Worm (Caenorhabditis elegans) whole organism, L4 larva: ENCODE results near the gene srt-16.

Source experiments
- D1046.2 ChIP-seq: fragments of 200-800 bp; sonication (Bioruptor generic); IDR thresholded peaks from 2 replicates; pipeline ENCODE4 v1.3.6; 2022; ENCODE audit warnings: missing genetic modification characterization, missing compliant biosample characterization
- Y48G9A.11 ChIP-seq: fragments of 200-800 bp; sonication (Bioruptor generic); IDR thresholded peaks from 2 replicates; pipeline ENCODE4 v1.3.6; 2022; ENCODE audit warnings: missing genetic modification reagents, missing genetic modification characterization, missing compliant biosample characterization
- Y75B8A.6 ChIP-seq: fragments of 200-800 bp; sonication (Bioruptor generic); IDR thresholded peaks from 2 replicates; pipeline ENCODE4 v1.3.6; 2022; ENCODE audit warnings: missing genetic modification reagents, missing genetic modification characterization, missing compliant biosample characterization
- aha-1 ChIP-seq: fragments of 150-350 bp; peaks from one replicate; lab custom pipeline; 2014; ENCODE audit warnings: missing biosample characterization, missing genetic modification characterization
- arid-1 ChIP-seq: fragments of 200-800 bp; sonication (Bioruptor generic); conservative IDR thresholded peaks from 2 replicates; pipeline ENCODE4 v1.3.6; 2022; ENCODE audit warnings: missing genetic modification reagents, missing genetic modification characterization, missing compliant biosample characterization
- attf-4 ChIP-seq: sonication (generic microtip); optimal IDR thresholded peaks from 3 replicates; lab custom pipeline; 2017; ENCODE audit warnings: missing biosample characterization, missing genetic modification characterization
- ceh-20 ChIP-seq: fragments of 200-800 bp; sonication (Bioruptor generic); IDR thresholded peaks from 2 replicates; pipeline ENCODE4 v1.3.6; 2022; ENCODE audit warnings: missing genetic modification reagents, missing genetic modification characterization, missing compliant biosample characterization
- ceh-28 ChIP-seq: fragments of 150-350 bp; optimal IDR thresholded peaks from 2 replicates; lab custom pipeline; 2014; ENCODE audit warnings: missing biosample characterization, missing genetic modification reagents, missing genetic modification characterization
- ceh-44 ChIP-seq: fragments of 200-800 bp; sonication (Bioruptor generic); IDR thresholded peaks from 2 replicates; pipeline ENCODE4 v1.3.6; 2022; ENCODE audit warnings: missing genetic modification reagents, missing genetic modification characterization, missing compliant biosample characterization
- ceh-62 ChIP-seq: sonication (generic microtip); optimal IDR thresholded peaks from 2 replicates; lab custom pipeline; 2017; ENCODE audit warnings: missing biosample characterization, missing genetic modification characterization
- ctbp-1 ChIP-seq: fragments of 200-800 bp; sonication (Bioruptor generic); IDR thresholded peaks from 2 replicates; pipeline ENCODE4 v1.3.6; 2022; ENCODE audit warnings: missing genetic modification reagents, missing genetic modification characterization, missing compliant biosample characterization
- daf-16 ChIP-seq, 3 experiments: sonication (generic microtip); optimal IDR thresholded peaks; 2 replicates each; lab custom pipeline; 2016 to 2017; ENCODE audit warnings: missing genetic modification characterization in 3 of 3, missing genetic modification reagents in 3 of 3, mild to moderate bottlenecking in 2 of 3, missing compliant biosample characterization in 2 of 3, missing biosample characterization in 1 of 3, moderate library complexity in 1 of 3
- dmd-9 ChIP-seq: fragments of 200-800 bp; sonication (Bioruptor generic); IDR thresholded peaks from 2 replicates; pipeline ENCODE4 v1.3.6; 2022; ENCODE audit warnings: missing genetic modification reagents, missing genetic modification characterization, missing compliant biosample characterization
- dve-1 ChIP-seq: sonication (generic microtip); optimal IDR thresholded peaks from 2 replicates; lab custom pipeline; 2017; ENCODE audit warnings: antibody characterized with exemption, mild to moderate bottlenecking, missing genetic modification characterization, missing compliant biosample characterization; ENCODE audit not compliant: insufficient read depth
- egl-43 ChIP-seq: fragments of 200-800 bp; sonication (Bioruptor generic); IDR thresholded peaks from 2 replicates; pipeline ENCODE4 v1.3.6; 2022; ENCODE audit warnings: missing genetic modification reagents, missing genetic modification characterization, missing compliant biosample characterization
- gei-8 ChIP-seq: fragments of 200-800 bp; sonication (Bioruptor generic); optimal IDR thresholded peaks from 2 replicates; lab custom pipeline; 2018; ENCODE audit warnings: mild to moderate bottlenecking, missing genetic modification characterization, missing compliant biosample characterization
- hif-1 ChIP-seq, 2 experiments: sonication (generic microtip); optimal IDR thresholded peaks; 2 replicates each; lab custom pipeline; 2016 to 2017; ENCODE audit warnings: missing compliant biosample characterization in 2 of 2, missing genetic modification characterization in 2 of 2, missing genetic modification reagents in 2 of 2, missing genotype in 2 of 2, mild to moderate bottlenecking in 1 of 2
- hlh-11 ChIP-seq: fragments of 200-800 bp; sonication (Bioruptor generic); optimal IDR thresholded peaks from 2 replicates; lab custom pipeline; 2018; ENCODE audit warnings: mild to moderate bottlenecking, missing genetic modification characterization, missing compliant biosample characterization
- hmg-1.1 ChIP-seq: fragments of 200-800 bp; sonication (Bioruptor generic); IDR thresholded peaks from 2 replicates; pipeline ENCODE4 v1.3.6; 2022; ENCODE audit warnings: missing genetic modification reagents, missing genetic modification characterization, missing compliant biosample characterization
- jun-1 ChIP-seq: fragments of 150-350 bp; optimal IDR thresholded peaks from 2 replicates; lab custom pipeline; 2014; ENCODE audit warnings: missing biosample characterization, missing genetic modification reagents, missing genetic modification characterization
- lin-1 ChIP-seq: fragments of 200-800 bp; sonication (Bioruptor generic); IDR thresholded peaks from 2 replicates; pipeline ENCODE4 v1.3.6; 2022; ENCODE audit warnings: missing genetic modification reagents, missing genetic modification characterization, missing compliant biosample characterization
- lin-13 ChIP-seq: fragments of 150-350 bp; optimal IDR thresholded peaks from 2 replicates; lab custom pipeline; 2014; ENCODE audit warnings: missing biosample characterization, missing genetic modification reagents, missing genetic modification characterization
- lin-38 ChIP-seq: fragments of 200-800 bp; sonication (Bioruptor generic); IDR thresholded peaks from 2 replicates; pipeline ENCODE4 v1.3.6; 2022; ENCODE audit warnings: missing genetic modification reagents, missing genetic modification characterization, missing compliant biosample characterization
- madf-9 ChIP-seq: fragments of 200-800 bp; sonication (Bioruptor generic); conservative IDR thresholded peaks from 2 replicates; pipeline ENCODE4 v1.3.6; 2022; ENCODE audit warnings: missing genetic modification reagents, missing genetic modification characterization, missing compliant biosample characterization
- mdt-29 ChIP-seq: fragments of 200-800 bp; sonication (Bioruptor generic); IDR thresholded peaks from 2 replicates; pipeline ENCODE4 v1.3.6; 2022; ENCODE audit warnings: missing genetic modification reagents, missing genetic modification characterization, missing compliant biosample characterization
- mxl-2 ChIP-seq: fragments of 200-800 bp; sonication (Bioruptor generic); conservative IDR thresholded peaks from 2 replicates; pipeline ENCODE4 v1.3.6; 2022; ENCODE audit warnings: missing genetic modification reagents, missing genetic modification characterization, missing compliant biosample characterization
- nhr-10 ChIP-seq: fragments of 150-350 bp; optimal IDR thresholded peaks from 2 replicates; lab custom pipeline; 2014; ENCODE audit warnings: missing biosample characterization, missing genetic modification characterization
- nhr-102 ChIP-seq: sonication (generic microtip); optimal IDR thresholded peaks from 2 replicates; lab custom pipeline; 2016; ENCODE audit warnings: mild to moderate bottlenecking, missing genetic modification characterization, moderate library complexity, missing compliant biosample characterization
- nhr-111 ChIP-seq: fragments of 200-800 bp; sonication (Bioruptor generic); optimal IDR thresholded peaks from 2 replicates; lab custom pipeline; 2018; ENCODE audit warnings: mild to moderate bottlenecking, missing genetic modification characterization, missing compliant biosample characterization
- nhr-41 ChIP-seq: fragments of 200-800 bp; sonication (Bioruptor generic); IDR thresholded peaks from 2 replicates; pipeline ENCODE4 v1.3.6; 2022; ENCODE audit warnings: missing genetic modification reagents, missing genetic modification characterization, missing compliant biosample characterization
- nhr-48 ChIP-seq: sonication (generic microtip); optimal IDR thresholded peaks from 2 replicates; lab custom pipeline; 2016; ENCODE audit warnings: mild to moderate bottlenecking, missing genetic modification characterization, missing compliant biosample characterization
- nhr-76 ChIP-seq: fragments of 150-350 bp; optimal IDR thresholded peaks from 2 replicates; lab custom pipeline; 2014; ENCODE audit warnings: missing biosample characterization, missing genetic modification characterization
- pqm-1 ChIP-seq: sonication (generic microtip); optimal IDR thresholded peaks from 2 replicates; lab custom pipeline; 2017; ENCODE audit warnings: missing biosample characterization, missing genetic modification characterization
- snpc-1.2 ChIP-seq: fragments of 200-800 bp; sonication (Bioruptor generic); IDR thresholded peaks from 2 replicates; pipeline ENCODE4 v1.3.6; 2022; ENCODE audit warnings: missing genetic modification reagents, missing genetic modification characterization, missing compliant biosample characterization
- spr-1 ChIP-seq: sonication (generic microtip); optimal IDR thresholded peaks from 2 replicates; lab custom pipeline; 2016; ENCODE audit warnings: mild to moderate bottlenecking, missing genetic modification characterization, missing compliant biosample characterization
- tag-97 ChIP-seq: fragments of 200-800 bp; sonication (Bioruptor generic); IDR thresholded peaks from 2 replicates; pipeline ENCODE4 v1.3.6; 2022; ENCODE audit warnings: missing genetic modification characterization, missing compliant biosample characterization
- tra-1 ChIP-seq: fragments of 200-800 bp; sonication (Bioruptor generic); IDR thresholded peaks from 2 replicates; pipeline ENCODE4 v1.3.6; 2022; ENCODE audit warnings: missing genetic modification reagents, missing genetic modification characterization, missing compliant biosample characterization
- unc-39 ChIP-seq: sonication (generic microtip); optimal IDR thresholded peaks from 2 replicates; lab custom pipeline; 2017; ENCODE audit warnings: missing biosample characterization, missing genetic modification characterization
- unc-62 ChIP-seq, 3 experiments: fragments of 150-350 bp in 1 of 3; sonication (generic microtip); optimal IDR thresholded peaks in 2 of 3; peaks in 1 of 3; 1 replicate in 1 of 3; 2 replicates in 2 of 3; lab custom pipeline; 2014 to 2017; ENCODE audit warnings: missing biosample characterization in 3 of 3, missing genetic modification characterization in 3 of 3, missing genetic modification reagents in 3 of 3, missing genotype in 1 of 3
- zfp-3 ChIP-seq: fragments of 200-800 bp; sonication (Bioruptor generic); conservative IDR thresholded peaks from 2 replicates; pipeline ENCODE4 v1.3.6; 2022; ENCODE audit warnings: missing genetic modification reagents, missing genetic modification characterization, missing compliant biosample characterization

srt-16 gene

DNA sequence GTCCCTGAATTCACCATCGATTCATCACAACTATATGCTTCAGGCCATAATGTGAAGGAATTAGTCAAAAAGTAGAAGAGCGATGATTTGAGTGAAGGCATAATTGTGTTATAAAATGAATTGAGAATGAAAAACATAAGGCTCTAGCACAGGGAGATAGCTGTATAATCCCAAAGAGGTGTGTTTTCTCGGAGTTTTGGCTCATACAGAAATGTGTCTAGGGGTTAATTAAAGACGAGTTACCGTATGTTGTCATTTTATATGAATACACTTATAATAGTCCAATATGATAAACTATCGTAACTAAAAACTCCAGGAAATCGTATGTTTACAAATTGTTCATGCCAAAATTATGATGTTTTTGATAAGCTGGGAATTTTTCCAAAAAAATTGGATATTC lies 16.5 kb upstream of the srt-16 start, which contains the start of gene srt-5:
Gene srt-5, minus strand, starts transcription at position 101 of the 400 bp plus-strand sequence.
- TF ChIP-seq lin-1 (GFP tag; lab: Robert Waterston, UW), result no peak
- peak in 1 of 2 experiments; percentile 61 for TF ChIP-seq unc-62 (GFP tag; optimal IDR thresholded peaks at IDR 0.05 in 1 of 2; lab: Kevin White, UChicago)
- no peak for TF ChIP-seq unc-62 (tag; optimal IDR thresholded peaks at IDR 0.05; lab: Kevin White, UChicago)

DNA sequence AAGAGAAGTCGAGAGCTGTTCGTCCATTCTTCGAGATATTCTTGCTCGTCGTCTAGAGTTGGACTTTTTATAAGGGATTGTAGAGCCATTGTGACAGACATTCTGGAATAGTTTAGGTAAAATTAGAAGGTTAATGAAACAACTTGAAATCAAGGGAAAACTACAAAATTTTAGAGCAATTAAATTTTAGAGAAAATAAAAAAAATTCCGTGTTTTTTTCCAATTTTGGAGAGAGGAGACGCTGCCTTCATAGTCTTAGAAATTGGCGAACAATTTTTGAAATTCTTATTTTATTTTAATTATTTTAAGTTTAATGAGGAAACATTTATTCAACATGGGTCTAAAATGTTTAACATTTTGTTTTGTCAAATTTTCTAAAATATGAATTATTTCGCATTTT lies 7.2 kb upstream of the srt-16 start, which contains the start of gene C50H11.13:
Gene C50H11.13, minus strand, starts transcription at position 101 of the 400 bp plus-strand sequence.
- TF ChIP-seq ceh-62 (tag; lab: Kevin White, UChicago) (no peak), Y75B8A.6 (GFP tag; lab: Robert Waterston, UW) (no peak), hlh-11 (tag; lab: Kevin White, UChicago) (no peak), hmg-1.1 (GFP tag; lab: Robert Waterston, UW) (no peak), jun-1 (tag; lab: Kevin White, UChicago) (no peak), dmd-9 (GFP tag; lab: Robert Waterston, UW) (no peak), gei-8 (GFP tag; lab: Kevin White, UChicago) (no peak), tag-97 (no peak), nhr-111 (GFP tag; lab: Kevin White, UChicago) (no peak), ctbp-1 (GFP tag; lab: Robert Waterston, UW) (no peak), lin-38 (no peak), ceh-44 (no peak), ceh-28 (no peak), nhr-76 (no peak), egl-43 (GFP tag; lab: Robert Waterston, UW) (no peak), mxl-2 (GFP tag; lab: Robert Waterston, UW) (no peak), zfp-3 (GFP tag; lab: Robert Waterston, UW) (no peak), nhr-41 (GFP tag; lab: Robert Waterston, UW) (no peak)

DNA sequence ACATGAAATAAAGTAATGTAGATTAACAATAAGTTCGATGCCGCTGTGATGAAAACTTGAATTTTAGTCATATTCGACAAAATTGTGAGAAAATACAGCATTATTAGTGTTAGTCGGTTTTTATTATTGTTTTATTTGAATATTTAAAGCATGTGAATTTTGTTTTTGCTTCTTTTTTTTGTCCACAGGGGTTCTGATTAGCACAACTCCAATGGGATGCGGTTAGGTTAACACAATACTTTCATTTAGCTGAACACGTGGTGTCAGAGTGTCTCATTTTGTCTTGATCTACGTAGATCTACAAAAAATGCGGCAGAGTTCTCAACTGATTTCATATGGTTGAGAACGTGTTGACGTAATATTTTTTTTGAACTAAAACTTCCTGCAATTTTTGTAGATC lies 4.8 kb upstream of the srt-16 start, which contains the start of gene str-40:
Gene str-40, minus strand, starts transcription at position 101 of the 400 bp plus-strand sequence.
- TF ChIP-seq daf-16 (GFP tag; optimal IDR thresholded peaks at IDR 0.05; lab: Kevin White, UChicago) (no peak), daf-16 (tag; optimal IDR thresholded peaks at IDR 0.05; lab: Kevin White, UChicago) (no peak), snpc-1.2 (no peak), nhr-102 (tag; lab: Kevin White, UChicago) (no peak), spr-1 (tag; lab: Kevin White, UChicago) (no peak), ceh-20 (GFP tag; lab: Robert Waterston, UW) (no peak), madf-9 (no peak), mdt-29 (GFP tag; lab: Robert Waterston, UW) (no peak), hif-1 (tag; optimal IDR thresholded peaks at IDR 0.05; lab: Kevin White, UChicago) (no peak), hmg-1.1 (GFP tag; lab: Robert Waterston, UW) (no peak), nhr-48 (tag; lab: Kevin White, UChicago) (no peak), attf-4 (tag; lab: Kevin White, UChicago) (no peak), nhr-41 (GFP tag; lab: Robert Waterston, UW) (no peak)

DNA sequence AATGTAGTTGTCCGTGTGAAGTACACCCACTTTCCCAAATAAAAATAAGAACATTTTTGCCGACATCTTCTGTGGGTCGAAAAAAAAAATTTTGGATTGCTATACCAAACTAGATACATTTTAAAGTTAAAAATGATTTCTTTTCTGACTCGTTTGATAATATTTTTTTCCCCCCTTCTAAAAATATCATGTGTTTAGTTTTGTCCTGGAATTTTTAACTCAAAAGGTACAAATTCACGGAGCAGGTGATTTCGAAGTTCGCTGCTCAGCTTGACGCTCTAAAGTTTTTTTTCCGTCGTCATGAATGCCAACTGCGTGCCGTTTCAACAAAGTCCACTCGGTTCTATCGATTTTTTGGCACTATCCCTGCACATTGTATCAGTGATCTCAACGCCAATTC lies 1.6 kb upstream of the srt-16 start, which contains the start of gene srh-185:
Gene srh-185, plus strand, starts transcription at position 301 of the 400 bp plus-strand sequence.
- TF ChIP-seq attf-4 (tag; lab: Kevin White, UChicago) (no peak), unc-62 (GFP tag; optimal IDR thresholded peaks at IDR 0.05 in 1 of 2; lab: Kevin White, UChicago) (peak in 1 of 2 experiments; percentile 11), unc-62 (tag; optimal IDR thresholded peaks at IDR 0.05; lab: Kevin White, UChicago) (no peak), lin-13 (GFP tag; lab: Kevin White, UChicago) (no peak)

DNA sequence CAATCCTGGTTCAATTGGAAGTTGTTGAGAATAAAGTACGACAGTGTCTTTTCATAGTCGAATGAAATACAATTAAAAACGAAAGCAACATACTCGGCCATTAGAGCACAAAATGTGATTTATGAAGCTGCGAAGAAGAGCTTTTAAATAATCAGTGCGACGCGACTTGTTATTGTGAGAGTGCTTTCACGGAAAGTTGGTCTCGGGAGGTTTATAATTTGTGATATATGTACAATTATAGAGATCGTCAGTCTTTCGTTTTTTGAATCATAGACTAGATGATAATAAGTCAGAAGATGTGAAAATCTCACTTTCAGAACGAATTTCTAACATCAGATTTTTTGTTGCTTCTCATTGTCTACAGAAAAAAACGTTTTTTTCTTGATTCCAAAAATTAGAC lies 2.2 kb downstream of the srt-16 start, which contains the start of gene srt-15:
Gene srt-15, minus strand, starts transcription at position 101 of the 400 bp plus-strand sequence.
- no peak for TF ChIP-seq nhr-10
- no peak for TF ChIP-seq arid-1 (GFP tag; lab: Robert Waterston, UW)
- no peak for TF ChIP-seq pqm-1
- no peak for TF ChIP-seq tra-1 (GFP tag; lab: Robert Waterston, UW)
- TF ChIP-seq hlh-11 (tag; lab: Kevin White, UChicago), result no peak
- TF ChIP-seq nhr-102 (tag; lab: Kevin White, UChicago), result no peak
- no peak for TF ChIP-seq lin-13 (GFP tag; lab: Kevin White, UChicago)
- TF ChIP-seq Y48G9A.11, result no peak
- TF ChIP-seq jun-1 (tag; lab: Kevin White, UChicago), result no peak
- TF ChIP-seq lin-1 (GFP tag; lab: Robert Waterston, UW), result no peak
- no peak for TF ChIP-seq D1046.2 (GFP tag; lab: Robert Waterston, UW)
- TF ChIP-seq aha-1 (tag; lab: Kevin White, UChicago), result no peak
- no peak for TF ChIP-seq dve-1 (tag; lab: Kevin White, UChicago)
- no peak for TF ChIP-seq unc-39
